Worm (Caenorhabditis elegans) whole organism, late embryonic: Measurements from ENCODE around the gene cpg-24.
"Not testable (repeated sequence)": the region's sequence is repeated elsewhere in the genome, so short reads cannot be mapped to it uniquely, and the experiment has no call there.

Experiments
- C08G9.2 ChIP-seq: sonication (generic microtip); optimal IDR thresholded peaks from 2 replicates; lab custom pipeline; 2016; ENCODE audit warnings: mild to moderate bottlenecking, missing genetic modification characterization, moderate library complexity, missing compliant biosample characterization
- K09A11.1 ChIP-seq: sonication (generic microtip); optimal IDR thresholded peaks from 2 replicates; lab custom pipeline; 2017; ENCODE audit warnings: antibody characterized with exemption, mild to moderate bottlenecking, missing genetic modification characterization, missing compliant biosample characterization; ENCODE audit not compliant: insufficient read depth
- Y22D7AL.16 ChIP-seq: sonication (generic microtip); optimal IDR thresholded peaks from 2 replicates; lab custom pipeline; 2016; ENCODE audit warnings: missing genetic modification characterization, missing compliant biosample characterization
- ceh-18 ChIP-seq: sonication (generic microtip); optimal IDR thresholded peaks from 2 replicates; lab custom pipeline; 2016; ENCODE audit warnings: missing genetic modification characterization, missing compliant biosample characterization
- ceh-19 ChIP-seq: fragments of 200-800 bp; sonication (Bioruptor generic); optimal IDR thresholded peaks from 2 replicates; lab custom pipeline; 2018; ENCODE audit warnings: mild to moderate bottlenecking, missing genetic modification characterization, missing compliant biosample characterization
- ceh-2 ChIP-seq: sonication (generic microtip); optimal IDR thresholded peaks from 2 replicates; lab custom pipeline; 2016; ENCODE audit warnings: missing genotype, missing genetic modification characterization, missing compliant biosample characterization
- ceh-22 ChIP-seq: sonication (generic microtip); optimal IDR thresholded peaks from 2 replicates; lab custom pipeline; 2017; ENCODE audit warnings: missing biosample characterization, missing genetic modification characterization
- ceh-31 ChIP-seq: sonication (generic microtip); optimal IDR thresholded peaks from 2 replicates; lab custom pipeline; 2016; ENCODE audit warnings: missing genetic modification characterization, missing compliant biosample characterization
- ceh-48 ChIP-seq: sonication (generic microtip); optimal IDR thresholded peaks from 2 replicates; lab custom pipeline; 2016; ENCODE audit warnings: missing genetic modification characterization, inconsistent platforms, missing compliant biosample characterization
- che-1 ChIP-seq: sonication (generic microtip); optimal IDR thresholded peaks from 2 replicates; lab custom pipeline; 2016; ENCODE audit warnings: mild to moderate bottlenecking, missing genetic modification characterization, missing compliant biosample characterization
- dmd-4 ChIP-seq: sonication (generic microtip); optimal IDR thresholded peaks from 2 replicates; lab custom pipeline; 2016; ENCODE audit warnings: borderline replicate concordance, missing genetic modification characterization, missing compliant biosample characterization
- dve-1 ChIP-seq: sonication (generic microtip); optimal IDR thresholded peaks from 2 replicates; lab custom pipeline; 2017; ENCODE audit warnings: antibody characterized with exemption, mild to moderate bottlenecking, missing genetic modification characterization, missing compliant biosample characterization
- elt-2 ChIP-seq: sonication (generic microtip); optimal IDR thresholded peaks from 2 replicates; lab custom pipeline; 2016; ENCODE audit warnings: missing genetic modification reagents, missing genetic modification characterization, missing compliant biosample characterization
- elt-4 ChIP-seq: sonication (generic microtip); optimal IDR thresholded peaks from 2 replicates; lab custom pipeline; 2016; ENCODE audit warnings: missing genetic modification characterization, missing compliant biosample characterization
- gmeb-2 ChIP-seq: sonication (generic microtip); optimal IDR thresholded peaks from 2 replicates; lab custom pipeline; 2016; ENCODE audit warnings: missing genetic modification characterization, inconsistent platforms, missing compliant biosample characterization
- hlh-13 ChIP-seq: fragments of 200-800 bp; sonication (Bioruptor generic); optimal IDR thresholded peaks from 2 replicates; lab custom pipeline; 2018; ENCODE audit warnings: mild to moderate bottlenecking, missing genetic modification characterization, missing compliant biosample characterization
- hlh-30 ChIP-seq: sonication (generic microtip); optimal IDR thresholded peaks from 2 replicates; lab custom pipeline; 2017; ENCODE audit warnings: antibody characterized with exemption, missing genetic modification characterization, missing compliant biosample characterization; ENCODE audit not compliant: insufficient read depth
- lim-6 ChIP-seq: sonication (generic microtip); optimal IDR thresholded peaks from 2 replicates; lab custom pipeline; 2016; ENCODE audit warnings: missing genetic modification characterization, missing compliant biosample characterization
- lin-11 ChIP-seq: fragments of 200-800 bp; sonication (Bioruptor generic); optimal IDR thresholded peaks from 2 replicates; lab custom pipeline; 2018; ENCODE audit warnings: mild to moderate bottlenecking, missing genetic modification characterization, missing compliant biosample characterization
- madf-2 ChIP-seq: sonication (generic microtip); optimal IDR thresholded peaks from 2 replicates; lab custom pipeline; 2017; ENCODE audit warnings: missing genetic modification characterization, missing compliant biosample characterization
- nhr-232 ChIP-seq: sonication (generic microtip); optimal IDR thresholded peaks from 2 replicates; lab custom pipeline; 2016; ENCODE audit warnings: missing genetic modification characterization, missing compliant biosample characterization
- pag-3 ChIP-seq: sonication (generic microtip); optimal IDR thresholded peaks from 2 replicates; lab custom pipeline; 2016; ENCODE audit warnings: missing compliant biosample characterization, missing genetic modification characterization, borderline replicate concordance
- pqm-1 ChIP-seq: sonication (generic microtip); optimal IDR thresholded peaks from 2 replicates; lab custom pipeline; 2016; ENCODE audit warnings: missing genetic modification characterization, missing compliant biosample characterization
- sox-2 ChIP-seq: fragments of 200-800 bp; sonication (Bioruptor generic); IDR thresholded peaks from 2 replicates; pipeline ENCODE4 v1.3.6; 2022; ENCODE audit warnings: missing genetic modification reagents, missing genetic modification characterization, missing compliant biosample characterization
- syd-9 ChIP-seq: sonication (generic microtip); optimal IDR thresholded peaks from 2 replicates; lab custom pipeline; 2016; ENCODE audit warnings: mild to moderate bottlenecking, missing genetic modification characterization, moderate library complexity, missing compliant biosample characterization
- tbx-7 ChIP-seq: sonication (generic microtip); optimal IDR thresholded peaks from 2 replicates; lab custom pipeline; 2016; ENCODE audit warnings: missing genotype, missing genetic modification characterization, missing compliant biosample characterization
- unc-42 ChIP-seq: sonication (generic microtip); optimal IDR thresholded peaks from 2 replicates; lab custom pipeline; 2016; ENCODE audit warnings: missing genotype, missing genetic modification characterization, missing compliant biosample characterization
- unc-55 ChIP-seq: sonication (generic microtip); optimal IDR thresholded peaks from 2 replicates; lab custom pipeline; 2017; ENCODE audit warnings: missing biosample characterization, missing genetic modification reagents, missing genetic modification characterization

The cpg-24 gene

DNA sequence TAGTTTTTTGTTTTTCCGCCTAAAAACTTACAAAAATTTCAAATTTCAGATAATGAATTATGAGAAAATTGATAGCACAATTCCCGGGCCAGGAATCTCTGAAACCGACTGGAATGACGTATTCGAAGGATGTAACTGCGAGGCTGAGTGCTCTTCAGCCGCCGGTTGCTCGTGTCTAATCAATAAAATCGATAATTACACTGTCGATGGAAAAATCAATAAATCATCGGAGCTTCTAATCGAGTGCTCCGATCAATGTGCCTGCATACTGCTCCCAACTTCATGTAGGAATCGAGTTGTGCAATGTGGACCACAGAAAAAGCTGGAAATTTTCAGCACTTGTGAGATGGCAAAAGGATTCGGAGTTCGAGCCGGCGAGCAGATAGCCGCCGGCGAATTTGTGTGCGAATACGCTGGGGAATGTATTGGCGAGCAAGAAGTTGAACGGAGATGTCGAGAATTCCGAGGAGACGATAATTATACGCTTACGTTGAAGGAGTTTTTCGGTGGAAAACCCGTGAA, 28.8 kb upstream of the cpg-24 start:
- no peak for TF ChIP-seq ceh-31 (tag; lab: Kevin White, UChicago)
- no peak for TF ChIP-seq syd-9 (tag; lab: Kevin White, UChicago)
- no peak for TF ChIP-seq hlh-13

DNA sequence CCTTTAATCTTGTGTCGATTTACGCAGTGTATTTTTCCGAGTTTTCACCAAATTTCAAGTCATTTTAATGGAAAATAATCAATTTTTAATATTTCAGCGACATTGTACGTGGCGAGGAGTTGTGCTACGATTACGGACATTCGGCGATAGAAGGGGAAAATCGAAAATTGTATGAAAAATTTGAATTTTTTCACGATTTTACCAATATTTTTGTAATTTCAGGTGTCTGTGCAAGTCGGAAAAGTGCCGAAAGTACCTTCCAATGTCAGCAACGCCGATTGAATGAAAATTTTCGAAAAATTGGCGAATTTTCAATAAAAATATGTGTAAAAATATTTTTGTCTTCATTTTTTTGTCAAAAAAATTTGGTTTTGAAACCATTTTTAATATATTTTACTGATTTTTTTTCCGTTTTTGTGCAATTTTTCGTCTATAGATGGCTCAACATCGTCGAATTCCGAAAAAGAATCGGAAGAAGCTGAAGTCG, 26.4 kb upstream of the cpg-24 start, which contains the start of gene Y41D4B.11:
TSS of gene Y41D4B.11 (plus strand) at position 437 of the 487 bp plus-strand sequence.
- TF ChIP-seq ceh-2 (tag; lab: Kevin White, UChicago) (no peak), lim-6 (tag; lab: Kevin White, UChicago) (no peak), tbx-7 (tag; lab: Kevin White, UChicago) (no peak), che-1 (tag; lab: Kevin White, UChicago) (no peak), elt-4 (no peak), K09A11.1 (tag; lab: Kevin White, UChicago) (no peak), ceh-19 (no peak), pqm-1 (tag; lab: Kevin White, UChicago) (no peak), ceh-22 (no peak), ceh-18 (no peak), lin-11 (tag; lab: Kevin White, UChicago) (no peak), pag-3 (tag; lab: Kevin White, UChicago) (no peak), unc-42 (no peak)

ce11 chrIV:1609973-1610372, 21.8 kb upstream of the cpg-24 start, which contains the start of gene dsl-3:
Gene dsl-3 (plus strand): TSS chrIV:1610273.
- not testable (repeated sequence) for TF ChIP-seq che-1 (tag; lab: Kevin White, UChicago); elt-2; hlh-30 (tag; lab: Kevin White, UChicago)

- TF ChIP-seq pqm-1 (tag; lab: Kevin White, UChicago) (no peak), elt-4 (no peak), sox-2 (GFP tag; lab: Robert Waterston, UW) (no peak), gmeb-2 (tag; lab: Kevin White, UChicago) (no peak), ceh-48 (tag; lab: Kevin White, UChicago) (no peak), C08G9.2 (no peak), Y22D7AL.16 (tag; lab: Kevin White, UChicago) (no peak), dmd-4 (tag; lab: Kevin White, UChicago) (no peak)
- TF ChIP-seq, all 69 proteins: peak for 0
These were observed 18.2 kb upstream of the cpg-24 start, which contains the start of gene nhr-122 for ce11 chrIV:1613592-1613991. Gene nhr-122 (plus strand): TSS chrIV:1613892.

DNA sequence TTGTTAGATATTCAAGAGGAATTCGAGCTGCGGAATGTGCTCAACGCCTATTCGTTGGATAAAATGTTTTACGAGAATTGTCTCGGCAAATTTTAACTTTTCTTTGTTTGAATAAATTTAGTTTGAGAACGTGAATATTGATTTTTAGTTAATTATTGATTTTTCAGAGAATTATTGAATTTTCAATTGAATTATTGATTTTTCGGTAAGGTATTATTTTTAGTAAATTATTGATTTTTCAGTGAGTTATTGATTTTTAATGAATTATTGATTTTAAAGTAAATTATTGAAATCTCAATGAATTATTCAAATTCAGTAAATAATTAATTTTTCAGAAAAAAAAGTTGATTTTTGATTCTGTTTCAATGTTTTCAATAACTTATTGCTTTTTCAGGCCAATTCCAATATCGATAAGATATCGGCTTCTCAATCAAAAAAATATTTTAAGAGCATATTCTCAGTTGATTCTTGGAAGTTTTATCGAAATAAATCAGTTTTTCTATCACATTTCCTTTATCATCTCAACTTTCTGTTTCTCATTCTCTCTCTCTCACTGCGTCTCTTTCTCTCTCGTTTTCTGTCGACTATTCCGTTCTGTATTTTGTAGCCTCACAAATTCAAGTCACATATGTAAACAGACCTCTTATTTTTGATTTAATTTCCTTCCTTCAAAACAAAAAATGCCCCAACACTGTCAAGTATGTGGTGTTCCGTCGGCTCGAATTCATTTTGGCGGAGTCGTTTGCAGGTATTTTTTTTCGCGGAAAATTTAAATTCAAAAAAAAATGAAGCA, 12.0 kb upstream of the cpg-24 start, which contains the start of gene nhr-92:
TSS of gene nhr-92 (plus strand) at position 576 of the 793 bp plus-strand sequence.
- no peak for TF ChIP-seq dve-1 (tag; lab: Kevin White, UChicago)
- TF ChIP-seq hlh-13: no peak
- peak; percentile 15 for TF ChIP-seq elt-2
- no peak for TF ChIP-seq sox-2 (GFP tag; lab: Robert Waterston, UW)
- TF ChIP-seq madf-2 (tag; lab: Kevin White, UChicago): no peak

ce11 chrIV:1623712-1624111, 8.0 kb upstream of the cpg-24 start, which contains the start of gene nhr-87:
Gene nhr-87 (plus strand): TSS chrIV:1624029.
- TF ChIP-seq nhr-232 (tag; lab: Kevin White, UChicago) (no peak), unc-55 (GFP tag; lab: Kevin White, UChicago) (peak; percentile 50)
- TF ChIP-seq, all 69 proteins: peak for 1
